Worm (Caenorhabditis elegans) whole organism, mixed stage, embryonic: ENCODE results near the gene K04A8.19.

Experiments used
- bed-3 ChIP-seq: fragments of 200-800 bp; sonication (Bioruptor generic); optimal IDR thresholded peaks from 3 replicates; lab custom pipeline; 2018; ENCODE audit warnings: mild to moderate bottlenecking, missing genetic modification characterization, moderate library complexity, missing compliant biosample characterization
- blmp-1 ChIP-seq: fragments of 150-350 bp; optimal IDR thresholded peaks from 2 replicates; lab custom pipeline; 2014; ENCODE audit warnings: missing biosample characterization, missing genetic modification characterization
- ceh-39 ChIP-seq: fragments of 150-350 bp; optimal IDR thresholded peaks from 2 replicates; lab custom pipeline; 2014; ENCODE audit warnings: missing biosample characterization, missing genetic modification characterization
- ceh-43 ChIP-seq: fragments of 200-800 bp; sonication (Bioruptor generic); optimal IDR thresholded peaks from 2 replicates; lab custom pipeline; 2018; ENCODE audit warnings: mild to moderate bottlenecking, missing genetic modification characterization, moderate library complexity, missing compliant biosample characterization
- ceh-83 ChIP-seq: fragments of 200-800 bp; sonication (Bioruptor generic); optimal IDR thresholded peaks from 2 replicates; lab custom pipeline; 2018; ENCODE audit warnings: mild to moderate bottlenecking, missing genetic modification characterization, missing compliant biosample characterization
- ces-1 ChIP-seq: fragments of 150-350 bp; optimal IDR thresholded peaks from 2 replicates; lab custom pipeline; 2014; ENCODE audit warnings: missing biosample characterization, missing genetic modification reagents, missing genetic modification characterization
- cnd-1 ChIP-seq: fragments of 200-800 bp; sonication (Bioruptor generic); optimal IDR thresholded peaks from 2 replicates; lab custom pipeline; 2018; ENCODE audit warnings: mild to moderate bottlenecking, missing genetic modification characterization, missing compliant biosample characterization
- drap-1 ChIP-seq: fragments of 200-800 bp; sonication (Bioruptor generic); optimal IDR thresholded peaks from 3 replicates; lab custom pipeline; 2018; ENCODE audit warnings: mild to moderate bottlenecking, missing genetic modification characterization, missing compliant biosample characterization
- elt-1 ChIP-seq: sonication (generic microtip); optimal IDR thresholded peaks from 2 replicates; lab custom pipeline; 2017; ENCODE audit warnings: missing genetic modification characterization, mild to moderate bottlenecking, missing compliant biosample characterization, antibody characterized with exemption, moderate library complexity, borderline replicate concordance; ENCODE audit not compliant: insufficient read depth
- elt-3 ChIP-seq: fragments of 150-350 bp; optimal IDR thresholded peaks from 2 replicates; lab custom pipeline; 2014; ENCODE audit warnings: missing biosample characterization, missing genetic modification characterization
- flh-1 ChIP-seq: fragments of 200-800 bp; sonication (Bioruptor generic); optimal IDR thresholded peaks from 2 replicates; lab custom pipeline; 2018; ENCODE audit warnings: mild to moderate bottlenecking, missing genetic modification characterization, moderate library complexity, missing compliant biosample characterization
- ham-2 ChIP-seq: fragments of 200-800 bp; sonication (Bioruptor generic); optimal IDR thresholded peaks from 2 replicates; lab custom pipeline; 2018; ENCODE audit warnings: mild to moderate bottlenecking, missing genetic modification characterization, missing compliant biosample characterization
- hlh-1 ChIP-seq: fragments of 150-350 bp; optimal IDR thresholded peaks from 2 replicates; lab custom pipeline; 2014; ENCODE audit warnings: missing biosample characterization, missing genetic modification reagents, missing genetic modification characterization
- lin-32 ChIP-seq: fragments of 200-800 bp; sonication (Bioruptor generic); optimal IDR thresholded peaks from 2 replicates; lab custom pipeline; 2018; ENCODE audit warnings: mild to moderate bottlenecking, missing genetic modification characterization, missing compliant biosample characterization
- mab-5 ChIP-seq: fragments of 150-350 bp; optimal IDR thresholded peaks from 2 replicates; lab custom pipeline; 2014; ENCODE audit warnings: missing biosample characterization, missing genetic modification characterization
- mls-2 ChIP-seq: sonication (generic microtip); optimal IDR thresholded peaks from 2 replicates; lab custom pipeline; 2016; ENCODE audit warnings: mild to moderate bottlenecking, missing genetic modification characterization, moderate library complexity, missing compliant biosample characterization
- nhr-12 ChIP-seq: fragments of 150-350 bp; optimal IDR thresholded peaks from 2 replicates; lab custom pipeline; 2014; ENCODE audit warnings: missing biosample characterization, missing genetic modification characterization
- nhr-2 ChIP-seq: fragments of 150-350 bp; optimal IDR thresholded peaks from 2 replicates; lab custom pipeline; 2014; ENCODE audit warnings: missing biosample characterization, missing genetic modification characterization
- nhr-28 ChIP-seq: fragments of 150-350 bp; optimal IDR thresholded peaks from 2 replicates; lab custom pipeline; 2014; ENCODE audit warnings: missing biosample characterization, missing genetic modification characterization
- nhr-76 ChIP-seq: sonication (generic microtip); optimal IDR thresholded peaks from 2 replicates; lab custom pipeline; 2017; ENCODE audit warnings: missing biosample characterization, missing genetic modification characterization
- pha-4 ChIP-seq: fragments of 150-350 bp; optimal IDR thresholded peaks from 2 replicates; lab custom pipeline; 2018; ENCODE audit warnings: missing biosample characterization, missing genetic modification reagents, missing genetic modification characterization
- sem-2 ChIP-seq: fragments of 200-800 bp; sonication (Bioruptor generic); optimal IDR thresholded peaks from 2 replicates; lab custom pipeline; 2018; ENCODE audit warnings: mild to moderate bottlenecking, missing genetic modification characterization, missing compliant biosample characterization
- sptf-1 ChIP-seq: sonication (generic microtip); optimal IDR thresholded peaks from 2 replicates; lab custom pipeline; 2017; ENCODE audit warnings: mild to moderate bottlenecking, missing genetic modification characterization, moderate library complexity, missing compliant biosample characterization
- tbx-8 ChIP-seq: fragments of 200-800 bp; sonication (Bioruptor generic); optimal IDR thresholded peaks from 2 replicates; lab custom pipeline; 2018; ENCODE audit warnings: mild to moderate bottlenecking, missing genetic modification characterization, moderate library complexity, missing compliant biosample characterization
- unc-120 ChIP-seq: sonication (generic microtip); optimal IDR thresholded peaks from 2 replicates; lab custom pipeline; 2017; ENCODE audit warnings: missing genetic modification characterization, missing compliant biosample characterization; ENCODE audit not compliant: poor library complexity, severe bottlenecking
- zip-8 ChIP-seq: fragments of 150-350 bp; optimal IDR thresholded peaks from 2 replicates; lab custom pipeline; 2014; ENCODE audit warnings: missing biosample characterization, missing genetic modification characterization
- ztf-11 ChIP-seq: fragments of 150-350 bp; optimal IDR thresholded peaks from 2 replicates; lab custom pipeline; 2014; ENCODE audit warnings: missing biosample characterization, missing genetic modification characterization

The K04A8.19 gene

DNA sequence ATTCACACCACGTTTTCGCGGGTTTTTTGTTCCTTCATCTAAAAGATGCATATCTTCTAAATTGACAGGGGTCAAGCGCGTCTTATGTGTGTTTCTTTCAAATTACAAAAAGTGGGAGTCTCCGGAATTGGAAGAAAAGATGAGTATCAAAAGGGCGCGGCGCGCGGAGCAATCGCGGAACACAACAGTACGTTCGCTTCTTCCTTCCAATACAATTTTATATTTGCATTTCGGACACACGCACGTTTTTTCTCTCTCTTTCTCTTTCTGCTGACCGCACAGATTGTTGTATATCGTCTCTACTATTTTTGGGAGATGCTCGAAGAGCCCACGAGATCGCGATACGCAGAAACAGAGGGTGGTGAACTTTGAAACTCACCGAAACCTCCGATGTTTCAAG lies 5.9 kb downstream of the K04A8.19 start:
- TF ChIP-seq lin-32 (GFP tag; lab: Kevin White, UChicago): no peak
- peak; percentile 9 for TF ChIP-seq zip-8 (tag; lab: Kevin White, UChicago)

- no peak for TF ChIP-seq nhr-28 (tag; lab: Kevin White, UChicago)
- no peak for TF ChIP-seq pha-4 (tag; lab: Kevin White, UChicago)
- TF ChIP-seq hlh-1 (tag; lab: Kevin White, UChicago): no peak
- no peak for TF ChIP-seq ceh-39 (tag; lab: Kevin White, UChicago)
- no peak for TF ChIP-seq zip-8 (tag; lab: Kevin White, UChicago)
- no peak for TF ChIP-seq ztf-11 (tag; lab: Kevin White, UChicago)
- TF ChIP-seq nhr-76 (tag; lab: Kevin White, UChicago): no peak
- no peak for TF ChIP-seq nhr-12 (tag; lab: Kevin White, UChicago)
- TF ChIP-seq flh-1 (GFP tag; lab: Kevin White, UChicago): no peak
- TF ChIP-seq mab-5 (tag; lab: Kevin White, UChicago): no peak
- TF ChIP-seq tbx-8 (GFP tag; lab: Kevin White, UChicago): no peak
- no peak for TF ChIP-seq mls-2
- TF ChIP-seq drap-1 (GFP tag; lab: Kevin White, UChicago): no peak
- TF ChIP-seq blmp-1: no peak
- no peak for TF ChIP-seq ham-2 (GFP tag; lab: Kevin White, UChicago)
Measured at ce11 chrV:6546450-6547171, 7.6 kb downstream of the K04A8.19 start, which contains the start of gene dre-1. Gene dre-1 (minus strand): TSS chrV:6546500.

- no peak for TF ChIP-seq mls-2
- peak; percentile 95 for TF ChIP-seq nhr-2 (tag; lab: Kevin White, UChicago)
Measured at ce11 chrV:6544999-6545398, 9.2 kb downstream of the K04A8.19 start.

DNA sequence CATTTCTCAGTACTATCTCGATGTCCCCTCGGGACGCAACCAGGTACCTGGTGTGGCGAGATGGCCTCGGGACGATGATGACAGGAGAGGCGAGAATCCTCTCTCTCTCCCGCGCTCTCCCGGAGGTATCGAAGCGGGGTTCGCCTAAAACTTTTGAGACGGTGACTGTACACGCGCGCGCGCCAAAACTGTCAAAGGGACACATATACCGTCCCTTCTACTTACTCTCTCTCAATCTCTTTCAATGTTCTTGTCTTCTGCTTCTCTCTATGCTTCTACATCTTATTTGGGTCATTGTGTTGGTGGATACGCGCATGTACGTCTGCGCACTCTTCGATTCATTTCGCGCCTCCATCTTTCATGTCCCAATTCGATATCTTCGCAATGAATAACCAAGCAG lies 12.3 kb downstream of the K04A8.19 start:
- TF ChIP-seq unc-120 (peak; percentile 2), flh-1 (GFP tag; lab: Kevin White, UChicago) (no peak), tbx-8 (GFP tag; lab: Kevin White, UChicago) (no peak), ham-2 (GFP tag; lab: Kevin White, UChicago) (peak; percentile 84), cnd-1 (peak; percentile 48)

DNA sequence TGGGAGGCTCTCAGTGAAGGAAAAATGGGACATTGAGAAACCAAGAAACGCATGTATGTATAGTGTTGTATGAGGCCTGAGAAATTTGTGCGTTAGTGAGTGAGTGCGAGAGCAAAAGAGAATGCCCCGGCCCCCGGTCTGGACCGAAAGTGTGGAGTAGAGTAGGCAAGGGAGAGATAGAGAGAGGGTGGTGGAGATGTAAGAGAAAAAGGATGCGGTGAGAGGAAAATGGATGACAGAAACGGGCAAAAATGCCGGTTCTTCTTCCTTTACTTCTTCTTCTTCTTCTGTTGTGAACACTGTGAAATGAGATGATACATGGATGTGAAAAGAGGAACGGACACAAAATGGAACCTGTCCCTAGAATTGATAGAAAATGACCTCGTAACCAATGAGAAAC lies 15.9 kb downstream of the K04A8.19 start:
- peak; percentile 44 for TF ChIP-seq sptf-1
- no peak for TF ChIP-seq hlh-1 (tag; lab: Kevin White, UChicago)
- TF ChIP-seq unc-120: peak; percentile 12

DNA sequence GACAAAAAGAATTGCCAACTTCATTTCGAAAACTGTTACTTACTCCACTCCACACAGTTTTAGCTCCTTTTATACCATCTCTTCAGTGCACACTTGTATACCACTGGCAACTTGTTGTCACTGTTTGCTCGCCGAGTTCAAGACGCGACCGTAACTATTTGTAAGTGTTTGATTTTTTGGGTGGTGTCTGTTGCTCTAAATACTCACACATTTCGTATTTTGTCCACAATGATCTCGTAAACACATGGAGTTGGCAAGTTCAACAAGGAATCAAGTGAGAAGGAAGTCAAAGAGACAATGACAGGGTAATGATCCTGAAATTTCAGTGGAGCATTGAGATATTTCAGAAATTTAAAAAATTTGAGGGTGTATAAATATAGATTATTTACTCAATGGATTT lies 21.2 kb downstream of the K04A8.19 start, which contains the start of gene hpo-26:
hpo-26 (minus strand) TSS at position 31 of the 400 bp plus-strand sequence.
- TF ChIP-seq mab-5 (tag; lab: Kevin White, UChicago) (no peak), ceh-43 (GFP tag; lab: Kevin White, UChicago) (no peak), unc-120 (no peak), ceh-83 (no peak), tbx-8 (GFP tag; lab: Kevin White, UChicago) (no peak), ces-1 (GFP tag; lab: Kevin White, UChicago) (no peak), elt-1 (tag; lab: Kevin White, UChicago) (no peak), blmp-1 (no peak), pha-4 (tag; lab: Kevin White, UChicago) (no peak)

- TF ChIP-seq sem-2 (GFP tag; lab: Kevin White, UChicago): no peak
- no peak for TF ChIP-seq bed-3 (GFP tag; lab: Kevin White, UChicago)
- no peak for TF ChIP-seq drap-1 (GFP tag; lab: Kevin White, UChicago)
- no peak for TF ChIP-seq nhr-2 (tag; lab: Kevin White, UChicago)
- TF ChIP-seq sptf-1: no peak
- no peak for TF ChIP-seq tbx-8 (GFP tag; lab: Kevin White, UChicago)
- TF ChIP-seq cnd-1: no peak
- TF ChIP-seq nhr-76 (tag; lab: Kevin White, UChicago): no peak
- TF ChIP-seq nhr-28 (tag; lab: Kevin White, UChicago): no peak
- no peak for TF ChIP-seq nhr-12 (tag; lab: Kevin White, UChicago)
- TF ChIP-seq ceh-83: no peak
- TF ChIP-seq elt-3 (tag; lab: Kevin White, UChicago): no peak
Measured at ce11 chrV:6524757-6525156, 29.5 kb downstream of the K04A8.19 start, which contains the start of gene acs-1. Gene acs-1 (plus strand): TSS chrV:6524989.
